Fruit fly (Drosophila melanogaster) whole organism, embryonic: Measurements from ENCODE around the gene toe.

Source experiments
- Abd-B ChIP-seq: fragments of 200-800 bp; sonication (Bioruptor generic); optimal IDR thresholded peaks from 2 replicates; lab custom pipeline; 2018; ENCODE audit warnings: missing biosample characterization, mild to moderate bottlenecking, missing genetic modification characterization, moderate library complexity
- Adf1 ChIP-seq: fragments of 200-800 bp; sonication (Bioruptor generic); IDR thresholded peaks from 2 replicates; pipeline ENCODE4 v1.3.6; 2022; ENCODE audit warnings: missing biosample characterization, missing genetic modification characterization
- CG10431 ChIP-seq: fragments of 200-800 bp; sonication (Bioruptor generic); optimal IDR thresholded peaks from 3 replicates; lab custom pipeline; 2018; ENCODE audit warnings: missing biosample characterization, mild to moderate bottlenecking, missing genetic modification characterization
- CG10654 ChIP-seq: fragments of 200-800 bp; sonication (Bioruptor generic); optimal IDR thresholded peaks from 2 replicates; lab custom pipeline; 2016; ENCODE audit warnings: missing biosample characterization, missing genetic modification characterization
- CG11247 ChIP-seq: fragments of 200-800 bp; sonication (Bioruptor generic); IDR thresholded peaks from 2 replicates; pipeline ENCODE4 v1.3.6; 2022; ENCODE audit warnings: missing biosample characterization, missing genetic modification characterization
- CG12155 ChIP-seq: fragments of 200-800 bp; sonication (Bioruptor generic); optimal IDR thresholded peaks from 3 replicates; lab custom pipeline; 2016; ENCODE audit warnings: missing biosample characterization, missing genetic modification characterization
- CG12299 ChIP-seq: fragments of 200-800 bp; sonication (Bioruptor generic); optimal IDR thresholded peaks from 2 replicates; lab custom pipeline; 2018; ENCODE audit warnings: missing biosample characterization, mild to moderate bottlenecking, missing genetic modification characterization
- CG15479 ChIP-seq: fragments of 200-800 bp; sonication (Bioruptor generic); optimal IDR thresholded peaks from 3 replicates; lab custom pipeline; 2019; ENCODE audit warnings: missing biosample characterization, mild to moderate bottlenecking, missing genetic modification characterization, moderate library complexity
- CG17361 ChIP-seq: fragments of 200-800 bp; sonication (Bioruptor generic); IDR thresholded peaks from 3 replicates; pipeline ENCODE4 v1.3.6; 2022; ENCODE audit warnings: missing biosample characterization, missing genetic modification characterization
- CG18619 ChIP-seq: fragments of 200-800 bp; sonication (Bioruptor generic); optimal IDR thresholded peaks from 3 replicates; lab custom pipeline; 2017; ENCODE audit warnings: missing biosample characterization, mild to moderate bottlenecking, missing genetic modification characterization
- CG2678 ChIP-seq: fragments of 200-800 bp; sonication (Bioruptor generic); optimal IDR thresholded peaks from 3 replicates; lab custom pipeline; 2019; ENCODE audit warnings: missing biosample characterization, mild to moderate bottlenecking, missing genetic modification characterization, moderate library complexity
- CG30431 ChIP-seq: fragments of 200-800 bp; sonication (Bioruptor generic); optimal IDR thresholded peaks from 2 replicates; lab custom pipeline; 2017; ENCODE audit warnings: missing biosample characterization, missing genetic modification characterization
- CG31388 ChIP-seq: fragments of 200-800 bp; sonication (Bioruptor generic); optimal IDR thresholded peaks from 2 replicates; lab custom pipeline; 2016; ENCODE audit warnings: missing biosample characterization, missing genetic modification characterization
- CG3281 ChIP-seq: fragments of 200-800 bp; sonication (Bioruptor generic); optimal IDR thresholded peaks from 3 replicates; lab custom pipeline; 2017; ENCODE audit warnings: missing biosample characterization, mild to moderate bottlenecking, missing genetic modification characterization
- CG33213 ChIP-seq: fragments of 200-800 bp; sonication (Bioruptor generic); optimal IDR thresholded peaks from 3 replicates; lab custom pipeline; 2016; ENCODE audit warnings: missing biosample characterization, missing genetic modification characterization
- CG3726 ChIP-seq: fragments of 200-800 bp; sonication (Bioruptor generic); IDR thresholded peaks from 3 replicates; pipeline ENCODE4, ENCODE4 v1.3.6; 2022; ENCODE audit warnings: missing biosample characterization, missing genetic modification characterization
- CG4707 ChIP-seq: fragments of 200-800 bp; sonication (Bioruptor generic); optimal IDR thresholded peaks from 2 replicates; lab custom pipeline; 2018; ENCODE audit warnings: missing biosample characterization, mild to moderate bottlenecking, missing genetic modification characterization, moderate library complexity
- CG4730 ChIP-seq: fragments of 200-800 bp; sonication (Bioruptor generic); IDR thresholded peaks from 2 replicates; pipeline ENCODE4 v1.3.6; 2022; ENCODE audit warnings: missing biosample characterization, missing genetic modification characterization
- CG6272 ChIP-seq: fragments of 200-800 bp; sonication (Bioruptor generic); IDR thresholded peaks from 2 replicates; pipeline ENCODE4 v1.3.6; 2022; ENCODE audit warnings: missing biosample characterization, missing genetic modification characterization
- CG8765 ChIP-seq: fragments of 200-800 bp; sonication (Bioruptor generic); IDR thresholded peaks from 2 replicates; pipeline ENCODE4 v1.3.6; 2022; ENCODE audit warnings: missing biosample characterization, missing genetic modification characterization
- CG9932 ChIP-seq: fragments of 200-800 bp; sonication (Bioruptor generic); IDR thresholded peaks from 2 replicates; pipeline ENCODE4 v1.3.6; 2022; ENCODE audit warnings: missing biosample characterization, missing genetic modification characterization
- CrebB ChIP-seq: fragments of 200-800 bp; sonication (Bioruptor generic); optimal IDR thresholded peaks from 3 replicates; lab custom pipeline; 2018; ENCODE audit warnings: missing biosample characterization, mild to moderate bottlenecking, missing genetic modification characterization
- Dip2 ChIP-seq: fragments of 200-800 bp; sonication (Bioruptor generic); IDR thresholded peaks from 2 replicates; pipeline ENCODE4 v1.3.6; 2022; ENCODE audit warnings: missing biosample characterization, missing genetic modification characterization
- Drgx ChIP-seq: fragments of 200-800 bp; sonication (Bioruptor generic); IDR thresholded peaks from 2 replicates; pipeline ENCODE4 v1.3.6; 2022; ENCODE audit warnings: missing biosample characterization, missing genetic modification characterization
- E2f2 ChIP-seq: fragments of 200-800 bp; sonication (Bioruptor generic); IDR thresholded peaks from 2 replicates; pipeline ENCODE4 v1.3.6; 2022; ENCODE audit warnings: missing biosample characterization, missing genetic modification characterization
- Hr3 ChIP-seq: fragments of 200-800 bp; sonication (Bioruptor generic); optimal IDR thresholded peaks from 3 replicates; lab custom pipeline; 2016; ENCODE audit warnings: missing biosample characterization, missing genetic modification characterization
- Neu2 ChIP-seq: fragments of 200-800 bp; sonication (Bioruptor generic); optimal IDR thresholded peaks from 3 replicates; lab custom pipeline; 2016; ENCODE audit warnings: missing biosample characterization, missing genetic modification characterization, borderline replicate concordance
- Rx ChIP-seq: fragments of 200-800 bp; sonication (Bioruptor generic); IDR thresholded peaks from 2 replicates; pipeline ENCODE4 v1.3.6; 2022; ENCODE audit warnings: missing biosample characterization, missing genetic modification characterization
- Sox100B ChIP-seq: fragments of 200-800 bp; sonication (Bioruptor generic); optimal IDR thresholded peaks from 3 replicates; lab custom pipeline; 2018; ENCODE audit warnings: missing biosample characterization, mild to moderate bottlenecking, missing genetic modification characterization
- Tbp ChIP-seq: fragments of >200 bp; optimal IDR thresholded peaks from 2 replicates; lab custom pipeline; 2018; ENCODE audit warnings: missing biosample characterization, missing genetic modification characterization
- Trl ChIP-seq, 3 experiments: fragments of >200 bp in 2 of 3; fragments of 200-800 bp in 1 of 3; sonication (Bioruptor generic) in 1 of 3; optimal IDR thresholded peaks; 2 replicates in 1 of 3; 3 replicates in 2 of 3; lab custom pipeline; 2016 to 2017; ENCODE audit warnings: missing biosample characterization in 1 of 3, missing genetic modification characterization in 1 of 3
- ap ChIP-seq: fragments of 200-800 bp; sonication (Bioruptor generic); IDR thresholded peaks from 2 replicates; pipeline ENCODE4 v1.3.6; 2022; ENCODE audit warnings: missing biosample characterization, missing genetic modification characterization
- ato ChIP-seq: fragments of 200-800 bp; sonication (Bioruptor generic); IDR thresholded peaks from 2 replicates; pipeline ENCODE4 v1.3.6; 2022; ENCODE audit warnings: missing biosample characterization, missing genetic modification characterization; ENCODE audit not compliant: partially characterized antibody
- btn ChIP-seq: fragments of 200-800 bp; sonication (Bioruptor generic); optimal IDR thresholded peaks from 2 replicates; lab custom pipeline; 2016; ENCODE audit warnings: missing biosample characterization, missing genetic modification characterization
- cato ChIP-seq: fragments of 200-800 bp; sonication (Bioruptor generic); optimal IDR thresholded peaks from 2 replicates; lab custom pipeline; 2016; ENCODE audit warnings: missing biosample characterization, missing genetic modification characterization, borderline replicate concordance
- crol ChIP-seq: fragments of 200-800 bp; sonication (Bioruptor generic); IDR thresholded peaks from 2 replicates; pipeline ENCODE4 v1.3.6; 2022; ENCODE audit warnings: missing biosample characterization, missing genetic modification characterization
- da ChIP-seq: fragments of 200-800 bp; sonication (Bioruptor generic); optimal IDR thresholded peaks from 2 replicates; lab custom pipeline; 2016; ENCODE audit warnings: missing biosample characterization, missing genetic modification characterization
- disco-r ChIP-seq: fragments of 200-800 bp; sonication (Bioruptor generic); optimal IDR thresholded peaks from 2 replicates; lab custom pipeline; 2016; ENCODE audit warnings: missing biosample characterization, missing genetic modification characterization
- kah ChIP-seq: fragments of 200-800 bp; sonication (Bioruptor generic); optimal IDR thresholded peaks from 2 replicates; lab custom pipeline; 2018; ENCODE audit warnings: missing biosample characterization, mild to moderate bottlenecking, missing genetic modification characterization
- kay ChIP-seq: fragments of 200-800 bp; sonication (Bioruptor generic); optimal IDR thresholded peaks from 2 replicates; lab custom pipeline; 2016; ENCODE audit warnings: missing biosample characterization, missing genetic modification characterization
- lmd ChIP-seq: fragments of 200-800 bp; sonication (Bioruptor generic); IDR thresholded peaks from 2 replicates; pipeline ENCODE4 v1.3.6; 2022; ENCODE audit warnings: missing biosample characterization, missing genetic modification characterization
- mld ChIP-seq: fragments of 200-800 bp; sonication (Bioruptor generic); IDR thresholded peaks from 3 replicates; pipeline ENCODE4 v1.3.6; 2022; ENCODE audit warnings: missing biosample characterization, missing genetic modification characterization; ENCODE audit not compliant: partially characterized antibody
- org-1 ChIP-seq: fragments of 200-800 bp; sonication (Bioruptor generic); optimal IDR thresholded peaks from 2 replicates; lab custom pipeline; 2017; ENCODE audit warnings: missing biosample characterization, missing genetic modification characterization
- pnt ChIP-seq: fragments of 200-800 bp; sonication (Bioruptor generic); optimal IDR thresholded peaks from 3 replicates; lab custom pipeline; 2016; ENCODE audit warnings: missing biosample characterization, missing genetic modification characterization
- repo ChIP-seq: fragments of 200-800 bp; sonication (Bioruptor generic); optimal IDR thresholded peaks from 2 replicates; lab custom pipeline; 2016; ENCODE audit warnings: missing biosample characterization, missing genetic modification characterization
- ro ChIP-seq: fragments of 200-800 bp; sonication (Bioruptor generic); IDR thresholded peaks from 2 replicates; pipeline ENCODE4 v1.3.6; 2022; ENCODE audit warnings: missing biosample characterization, missing genetic modification characterization
- salm ChIP-seq: fragments of 200-800 bp; sonication (Bioruptor generic); optimal IDR thresholded peaks from 2 replicates; lab custom pipeline; 2018; ENCODE audit warnings: missing biosample characterization, mild to moderate bottlenecking, missing genetic modification characterization
- vnd ChIP-seq: fragments of 200-800 bp; sonication (Bioruptor generic); IDR thresholded peaks from 3 replicates; pipeline ENCODE4 v1.3.6; 2022; ENCODE audit warnings: missing biosample characterization, missing genetic modification characterization; ENCODE audit not compliant: partially characterized antibody
- yki ChIP-seq: fragments of >200 bp; optimal IDR thresholded peaks from 3 replicates; lab custom pipeline; 2018
- zf30C ChIP-seq: fragments of 200-800 bp; sonication (Bioruptor generic); optimal IDR thresholded peaks from 3 replicates; lab custom pipeline; 2018; ENCODE audit warnings: missing biosample characterization, mild to moderate bottlenecking, missing genetic modification characterization

toe gene

DNA sequence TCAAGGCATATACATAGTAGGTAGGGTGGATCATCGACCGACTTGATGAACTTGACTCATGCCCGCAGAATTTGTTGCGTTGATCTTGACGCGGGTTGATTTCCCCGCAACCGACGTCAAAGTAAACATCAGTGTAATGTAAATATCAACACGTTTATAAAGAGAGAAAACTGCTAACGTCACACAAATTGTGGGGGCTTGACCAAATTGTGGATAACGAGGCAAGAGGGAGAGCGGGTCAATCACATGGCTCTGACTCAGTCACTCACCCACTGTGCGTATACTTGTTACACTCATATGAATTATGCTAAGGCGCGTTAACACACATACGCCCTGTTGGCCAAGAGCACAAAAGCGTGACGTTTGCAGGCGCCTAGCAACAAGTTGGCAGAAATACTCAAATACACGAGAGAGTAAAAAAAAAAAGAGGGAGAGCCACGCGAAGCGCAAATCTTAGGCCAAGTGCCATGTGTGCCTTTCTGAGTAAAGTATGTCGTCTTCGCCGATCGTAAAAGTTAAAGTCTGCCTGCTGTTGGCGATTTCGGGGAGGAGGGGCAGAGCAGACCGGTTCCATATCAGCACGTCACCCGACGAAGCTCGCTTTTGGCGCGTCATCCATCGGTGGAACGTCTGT lies 25.4 kb downstream of the toe start (continued):
- TF ChIP-seq Abd-B (no peak), CrebB (peak; percentile 97), ato (no peak), CG17361 (GFP tag; lab: Robert Waterston, UW) (no peak; the same call in 2 of the 3 replicates), CG11247 (GFP tag; lab: Robert Waterston, UW) (peak; percentile 90), repo (GFP tag; lab: Kevin White, UChicago) (peak; percentile 88), kah (peak; percentile 51), org-1 (peak; percentile 90), E2f2 (peak; percentile 78), Trl (optimal IDR thresholded peaks at IDR 0.05; lab: Kevin White, UChicago) (peak; percentile 52 to 88), Trl (GFP tag; optimal IDR thresholded peaks at IDR 0.05; lab: Kevin White, UChicago) (peak; percentile 94), CG9932 (GFP tag; lab: Robert Waterston, UW) (peak; percentile 89), da (peak; percentile 71), cato (peak; percentile 60), zf30C (GFP tag; lab: Kevin White, UChicago) (no peak), Adf1 (GFP tag; lab: Robert Waterston, UW) (peak; percentile 86), vnd (GFP tag; lab: Robert Waterston, UW) (no peak), Dip2 (no peak), Hr3 (peak; percentile 62), Tbp (GFP tag; lab: Kevin White, UChicago) (no peak), Rx (GFP tag; lab: Robert Waterston, UW) (peak; percentile 68), Neu2 (GFP tag; lab: Kevin White, UChicago) (no peak), yki (lab: Kevin White, UChicago) (no peak), ap (GFP tag; lab: Robert Waterston, UW) (peak; percentile 84), disco-r (peak; percentile 91), crol (GFP tag; lab: Robert Waterston, UW) (peak; percentile 67; the same call in 1 of the 2 replicates), CG3281 (peak; percentile 94), btn (GFP tag; lab: Kevin White, UChicago) (peak; percentile 79), CG12155 (GFP tag; lab: Kevin White, UChicago) (peak; percentile 68), CG30431 (GFP tag; lab: Kevin White, UChicago) (peak; percentile 24), CG3726 (GFP tag; lab: Robert Waterston, UW) (peak; percentile 92), Drgx (GFP tag; lab: Robert Waterston, UW) (peak; percentile 61), CG6272 (GFP tag; lab: Robert Waterston, UW) (no peak), CG2678 (tag; lab: Kevin White, UChicago) (peak; percentile 93), Sox100B (GFP tag; lab: Kevin White, UChicago) (peak; percentile 89), CG4707 (peak; percentile 76), CG15479 (no peak), lmd (GFP tag; lab: Robert Waterston, UW) (peak; percentile 62; the same call in 1 of the 2 replicates), ro (GFP tag; lab: Robert Waterston, UW) (peak; percentile 46; the same call in 1 of the 2 replicates), CG12299 (tag; lab: Kevin White, UChicago) (peak; percentile 91), CG8765 (no peak), CG10431 (GFP tag; lab: Kevin White, UChicago) (peak; percentile 54), CG10654 (peak; percentile 86), CG31388 (GFP tag; lab: Kevin White, UChicago) (peak; percentile 61), CG18619 (GFP tag; lab: Kevin White, UChicago) (peak; percentile 89), kay (GFP tag; lab: Kevin White, UChicago) (peak; percentile 99), mld (GFP tag; lab: Robert Waterston, UW) (no peak), pnt (GFP tag; lab: Kevin White, UChicago) (peak; percentile 86), CG4730 (GFP tag; lab: Robert Waterston, UW) (peak; percentile 63), CG33213 (GFP tag; lab: Kevin White, UChicago) (peak; percentile 94), salm (tag; lab: Kevin White, UChicago) (peak; percentile 79)
